Fruit fly (Drosophila melanogaster) whole organism, embryonic: ENCODE data around the gene CG10019.

Source experiments
- Atf6 ChIP-seq: fragments of 200-800 bp; sonication (Bioruptor generic); IDR thresholded peaks from 2 replicates; pipeline ENCODE4 v1.3.6; 2022; ENCODE audit warnings: missing biosample characterization, missing genetic modification characterization
- B-H1 ChIP-seq: fragments of 200-800 bp; sonication (Bioruptor generic); IDR thresholded peaks from 3 replicates; pipeline ENCODE4 v1.3.6; 2022; ENCODE audit warnings: missing biosample characterization, missing genetic modification characterization
- C15 ChIP-seq: fragments of 200-800 bp; sonication (Bioruptor generic); IDR thresholded peaks from 3 replicates; pipeline ENCODE4 v1.3.6; 2022; ENCODE audit warnings: missing biosample characterization, missing genetic modification characterization
- CG10959 ChIP-seq: fragments of 200-800 bp; sonication (Bioruptor generic); IDR thresholded peaks from 2 replicates; pipeline ENCODE4 v1.3.6; 2022; ENCODE audit warnings: missing biosample characterization, missing genetic modification characterization
- CG10979 ChIP-seq: fragments of 200-800 bp; sonication (Bioruptor generic); optimal IDR thresholded peaks from 2 replicates; lab custom pipeline; 2018; ENCODE audit warnings: missing biosample characterization, mild to moderate bottlenecking, missing genetic modification characterization, moderate library complexity
- CG11560 ChIP-seq: fragments of 200-800 bp; sonication (Bioruptor generic); IDR thresholded peaks from 3 replicates; pipeline ENCODE4 v1.3.6; 2022; ENCODE audit warnings: missing biosample characterization, missing genetic modification characterization
- CG12236 ChIP-seq: fragments of 200-800 bp; sonication (Bioruptor generic); optimal IDR thresholded peaks from 2 replicates; lab custom pipeline; 2016; ENCODE audit warnings: missing biosample characterization, missing genetic modification characterization
- CG12299 ChIP-seq: fragments of 200-800 bp; sonication (Bioruptor generic); optimal IDR thresholded peaks from 2 replicates; lab custom pipeline; 2018; ENCODE audit warnings: missing biosample characterization, mild to moderate bottlenecking, missing genetic modification characterization
- CG12769 ChIP-seq: fragments of 200-800 bp; sonication (Bioruptor generic); optimal IDR thresholded peaks from 2 replicates; lab custom pipeline; 2019; ENCODE audit warnings: missing biosample characterization, mild to moderate bottlenecking, missing genetic modification characterization, moderate library complexity
- CG13775 ChIP-seq: fragments of 200-800 bp; sonication (Bioruptor generic); optimal IDR thresholded peaks from 3 replicates; lab custom pipeline; 2017; ENCODE audit warnings: missing biosample characterization, mild to moderate bottlenecking, missing genetic modification characterization
- CG15514 ChIP-seq: fragments of 200-800 bp; sonication (Bioruptor generic); optimal IDR thresholded peaks from 3 replicates; lab custom pipeline; 2017; ENCODE audit warnings: missing biosample characterization, missing genetic modification characterization, mild to moderate bottlenecking, moderate library complexity, missing genetic modification reagents
- CG17328 ChIP-seq: fragments of 200-800 bp; sonication (Bioruptor generic); IDR thresholded peaks from 2 replicates; pipeline ENCODE4 v1.3.6; 2022; ENCODE audit warnings: missing biosample characterization, missing genetic modification characterization
- CG18011 ChIP-seq: fragments of 200-800 bp; sonication (Bioruptor generic); optimal IDR thresholded peaks from 2 replicates; lab custom pipeline; 2017; ENCODE audit warnings: missing biosample characterization, missing genetic modification characterization, mild to moderate bottlenecking, moderate library complexity, missing genotype
- CG30403 ChIP-seq: fragments of 200-800 bp; sonication (Bioruptor generic); optimal IDR thresholded peaks from 3 replicates; lab custom pipeline; 2016; ENCODE audit warnings: missing biosample characterization, missing genetic modification characterization
- CG33213 ChIP-seq: fragments of 200-800 bp; sonication (Bioruptor generic); optimal IDR thresholded peaks from 3 replicates; lab custom pipeline; 2016; ENCODE audit warnings: missing biosample characterization, missing genetic modification characterization
- CG4360 ChIP-seq: fragments of 200-800 bp; sonication (Bioruptor generic); IDR thresholded peaks from 2 replicates; pipeline ENCODE4 v1.3.6; 2022; ENCODE audit warnings: missing biosample characterization, missing genetic modification characterization
- CG43689 ChIP-seq: fragments of 200-800 bp; sonication (Bioruptor generic); IDR thresholded peaks from 2 replicates; pipeline ENCODE4 v1.3.6; 2022; ENCODE audit warnings: missing biosample characterization, missing genetic modification characterization
- CG5245 ChIP-seq: fragments of 200-800 bp; sonication (Bioruptor generic); optimal IDR thresholded peaks from 3 replicates; lab custom pipeline; 2016; ENCODE audit warnings: missing biosample characterization, missing genetic modification characterization
- CG6765 ChIP-seq: fragments of 200-800 bp; sonication (Bioruptor generic); optimal IDR thresholded peaks from 3 replicates; lab custom pipeline; 2017; ENCODE audit warnings: missing biosample characterization, mild to moderate bottlenecking, missing genetic modification characterization
- CG8281 ChIP-seq: fragments of 200-800 bp; sonication (Bioruptor generic); optimal IDR thresholded peaks from 2 replicates; lab custom pipeline; 2018; ENCODE audit warnings: missing biosample characterization, mild to moderate bottlenecking, missing genetic modification characterization, moderate library complexity
- CTCF ChIP-seq: fragments of 200-800 bp; sonication (Bioruptor generic); optimal IDR thresholded peaks from 2 replicates; lab custom pipeline; 2017; ENCODE audit warnings: missing biosample characterization, mild to moderate bottlenecking, missing genetic modification characterization, moderate library complexity
- Dfd ChIP-seq, 2 experiments: fragments of >200 bp; optimal IDR thresholded peaks; 2 replicates each; lab custom pipeline; 2017; ENCODE audit warnings: missing biosample characterization in 2 of 2, missing genetic modification characterization in 2 of 2
- GATAe ChIP-seq: fragments of 200-800 bp; sonication (Bioruptor generic); conservative IDR thresholded peaks from 2 replicates; pipeline ENCODE4 v1.3.6; 2022; ENCODE audit warnings: missing biosample characterization, missing genetic modification characterization
- HmgD ChIP-seq: fragments of 200-800 bp; sonication (Bioruptor generic); optimal IDR thresholded peaks from 3 replicates; lab custom pipeline; 2016; ENCODE audit warnings: missing biosample characterization, missing genetic modification characterization
- Mes4 ChIP-seq: fragments of 200-800 bp; sonication (Bioruptor generic); optimal IDR thresholded peaks from 2 replicates; lab custom pipeline; 2016; ENCODE audit warnings: missing biosample characterization, missing genetic modification characterization
- NFAT ChIP-seq: fragments of 200-800 bp; sonication (Bioruptor generic); IDR thresholded peaks from 2 replicates; pipeline ENCODE4 v1.3.6; 2022; ENCODE audit warnings: missing biosample characterization, missing genetic modification characterization
- Poxn ChIP-seq: fragments of 200-800 bp; sonication (Bioruptor generic); IDR thresholded peaks from 2 replicates; pipeline ENCODE4 v1.3.6; 2022; ENCODE audit warnings: missing biosample characterization, missing genetic modification characterization
- Rfx ChIP-seq: fragments of 200-800 bp; sonication (Bioruptor generic); IDR thresholded peaks from 2 replicates; pipeline ENCODE4 v1.3.6; 2022; ENCODE audit warnings: missing biosample characterization, missing genetic modification characterization
- Xrp1 ChIP-seq: fragments of 200-800 bp; sonication (Bioruptor generic); IDR thresholded peaks from 2 replicates; pipeline ENCODE4 v1.3.6; 2022; ENCODE audit warnings: missing biosample characterization, missing genetic modification characterization
- ac ChIP-seq: fragments of 200-800 bp; sonication (Bioruptor generic); optimal IDR thresholded peaks from 3 replicates; lab custom pipeline; 2017; ENCODE audit warnings: missing biosample characterization, mild to moderate bottlenecking, missing genetic modification characterization
- bab2 ChIP-seq: fragments of 200-800 bp; sonication (Bioruptor generic); optimal IDR thresholded peaks from 2 replicates; lab custom pipeline; 2016; ENCODE audit warnings: missing biosample characterization, missing genetic modification characterization
- bigmax ChIP-seq: fragments of 200-800 bp; sonication (Bioruptor generic); optimal IDR thresholded peaks from 2 replicates; lab custom pipeline; 2018; ENCODE audit warnings: missing biosample characterization, mild to moderate bottlenecking, missing genetic modification characterization
- chinmo ChIP-seq: fragments of 200-800 bp; sonication (Bioruptor generic); IDR thresholded peaks from 4 replicates; pipeline ENCODE4 v1.3.6; 2022; ENCODE audit warnings: missing biosample characterization, missing genetic modification characterization; ENCODE audit not compliant: partially characterized antibody
- croc ChIP-seq: fragments of 200-800 bp; sonication (Bioruptor generic); conservative IDR thresholded peaks from 3 replicates; pipeline ENCODE4 v1.3.6; 2022; ENCODE audit warnings: missing biosample characterization, missing genetic modification characterization
- en ChIP-seq: fragments of 200-800 bp; sonication (Bioruptor generic); optimal IDR thresholded peaks from 2 replicates; lab custom pipeline; 2016; ENCODE audit warnings: missing biosample characterization, missing genetic modification characterization
- ewg ChIP-seq: fragments of 200-800 bp; sonication (Bioruptor generic); optimal IDR thresholded peaks from 3 replicates; lab custom pipeline; 2017; ENCODE audit warnings: mild to moderate bottlenecking, missing biosample characterization, missing genetic modification reagents, missing genetic modification characterization
- eyg ChIP-seq: fragments of 200-800 bp; sonication (Bioruptor generic); optimal IDR thresholded peaks from 3 replicates; lab custom pipeline; 2016; ENCODE audit warnings: missing biosample characterization, missing genetic modification characterization
- ftz-f1 ChIP-seq: fragments of 200-800 bp; sonication (Bioruptor generic); optimal IDR thresholded peaks from 2 replicates; lab custom pipeline; 2016; ENCODE audit warnings: missing biosample characterization, missing genetic modification characterization
- ham ChIP-seq: fragments of 200-800 bp; sonication (Bioruptor generic); IDR thresholded peaks from 2 replicates; pipeline ENCODE4 v1.3.6; 2022; ENCODE audit warnings: missing biosample characterization, missing genetic modification characterization
- kay ChIP-seq: fragments of 200-800 bp; sonication (Bioruptor generic); optimal IDR thresholded peaks from 2 replicates; lab custom pipeline; 2016; ENCODE audit warnings: missing biosample characterization, missing genetic modification characterization
- onecut ChIP-seq: fragments of 200-800 bp; sonication (Bioruptor generic); IDR thresholded peaks from 2 replicates; pipeline ENCODE4 v1.3.6; 2022; ENCODE audit warnings: missing biosample characterization, missing genetic modification characterization
- pb ChIP-seq: fragments of 200-800 bp; sonication (Bioruptor generic); optimal IDR thresholded peaks from 3 replicates; lab custom pipeline; 2016; ENCODE audit warnings: missing biosample characterization, missing genetic modification characterization
- ro ChIP-seq: fragments of 200-800 bp; sonication (Bioruptor generic); IDR thresholded peaks from 2 replicates; pipeline ENCODE4 v1.3.6; 2022; ENCODE audit warnings: missing biosample characterization, missing genetic modification characterization
- run ChIP-seq: fragments of 200-800 bp; sonication (Bioruptor generic); optimal IDR thresholded peaks from 3 replicates; lab custom pipeline; 2018; ENCODE audit warnings: missing biosample characterization, mild to moderate bottlenecking, missing genetic modification characterization
- schlank ChIP-seq: fragments of 200-800 bp; sonication (Bioruptor generic); optimal IDR thresholded peaks from 2 replicates; lab custom pipeline; 2018; ENCODE audit warnings: missing biosample characterization, mild to moderate bottlenecking, missing genetic modification characterization
- sd ChIP-seq: fragments of 200-800 bp; sonication (Bioruptor generic); optimal IDR thresholded peaks from 3 replicates; lab custom pipeline; 2018; ENCODE audit warnings: missing biosample characterization, mild to moderate bottlenecking, missing genetic modification characterization, moderate library complexity
- slp2 ChIP-seq: fragments of 200-800 bp; sonication (Bioruptor generic); optimal IDR thresholded peaks from 2 replicates; lab custom pipeline; 2016; ENCODE audit warnings: missing biosample characterization, missing genetic modification characterization
- sna ChIP-seq: fragments of 200-800 bp; sonication (Bioruptor generic); IDR thresholded peaks from 2 replicates; pipeline ENCODE4 v1.3.6; 2022; ENCODE audit warnings: missing biosample characterization, missing genetic modification characterization; ENCODE audit not compliant: partially characterized antibody
- trem ChIP-seq: fragments of 200-800 bp; optimal IDR thresholded peaks from 3 replicates; lab custom pipeline; 2019; ENCODE audit warnings: missing biosample characterization, mild to moderate bottlenecking, missing genetic modification characterization, moderate library complexity
- zf30C ChIP-seq: fragments of 200-800 bp; sonication (Bioruptor generic); optimal IDR thresholded peaks from 3 replicates; lab custom pipeline; 2018; ENCODE audit warnings: missing biosample characterization, mild to moderate bottlenecking, missing genetic modification characterization

Gene CG10019

dm6 chr2L:3771109-3772067 lies 41.1 kb downstream of the CG10019 start, which contains the start of gene bowl (continued):
- no peak for TF ChIP-seq bigmax (GFP tag; lab: Kevin White, UChicago)
- no peak; the same call in 1 of the 2 replicates for TF ChIP-seq sna (GFP tag; lab: Robert Waterston, UW)
- peak; percentile 96 for TF ChIP-seq kay (GFP tag; lab: Kevin White, UChicago)
- TF ChIP-seq Poxn (GFP tag; lab: Robert Waterston, UW) = peak; percentile 91
- peak; percentile 9 for TF ChIP-seq ftz-f1 (GFP tag; lab: Kevin White, UChicago)
- peak; percentile 98 for TF ChIP-seq CG30403 (GFP tag; lab: Kevin White, UChicago)
- TF ChIP-seq CG11560 (tag; lab: Robert Waterston, UW) = peak; percentile 87
- TF ChIP-seq bab2 (GFP tag; lab: Kevin White, UChicago) = peak; percentile 93
- peak; percentile 90 for TF ChIP-seq chinmo
- peak; percentile 75 for TF ChIP-seq CG15514
- peak; percentile 82 for TF ChIP-seq en
- TF ChIP-seq CG10959 (GFP tag; lab: Robert Waterston, UW) = peak; percentile 97
- TF ChIP-seq onecut = peak; percentile 91
- TF ChIP-seq Atf6 (GFP tag; lab: Robert Waterston, UW) = peak; percentile 96
- peak; percentile 82; the same call in 1 of the 2 replicates for TF ChIP-seq ham (GFP tag; lab: Robert Waterston, UW)
- peak; percentile 98 for TF ChIP-seq CG17328 (GFP tag; lab: Robert Waterston, UW)
- TF ChIP-seq eyg (GFP tag; lab: Kevin White, UChicago) = peak; percentile 75
- peak; percentile 85 for TF ChIP-seq CG5245 (GFP tag; lab: Kevin White, UChicago)
- peak; percentile 73 for TF ChIP-seq CG8281
- peak; percentile 95 for TF ChIP-seq croc (GFP tag; lab: Robert Waterston, UW)
- TF ChIP-seq schlank = peak; percentile 69
- peak; percentile 81 for TF ChIP-seq CG6765 (GFP tag; lab: Kevin White, UChicago)
- peak; percentile 99 for TF ChIP-seq Xrp1
- TF ChIP-seq CG43689 = peak; percentile 90
- peak; percentile 83 for TF ChIP-seq pb (GFP tag; lab: Kevin White, UChicago)
- TF ChIP-seq Dfd (GFP tag; optimal IDR thresholded peaks at IDR 0.05; lab: Kevin White, UChicago) = no peak
- peak; percentile 94 for TF ChIP-seq ro
- TF ChIP-seq CG12769 (tag; lab: Kevin White, UChicago) = peak; percentile 95
- TF ChIP-seq CG13775 (GFP tag; lab: Kevin White, UChicago) = peak; percentile 95
- TF ChIP-seq CG12236 (GFP tag; lab: Kevin White, UChicago) = peak; percentile 90
- TF ChIP-seq Mes4 (GFP tag; lab: Kevin White, UChicago) = peak; percentile 90
- peak; percentile 95 for TF ChIP-seq sd (tag; lab: Kevin White, UChicago)
- TF ChIP-seq CG33213 (GFP tag; lab: Kevin White, UChicago) = peak; percentile 80
- TF ChIP-seq run (tag; lab: Kevin White, UChicago) = peak; percentile 84
- peak; percentile 90 for TF ChIP-seq trem (tag; lab: Kevin White, UChicago)
- peak; percentile 67 for TF ChIP-seq HmgD (GFP tag; lab: Kevin White, UChicago)
- TF ChIP-seq zf30C (GFP tag; lab: Kevin White, UChicago) = peak; percentile 99
- TF ChIP-seq CG4360 = peak; percentile 82
- peak; percentile 92 for TF ChIP-seq slp2 (GFP tag; lab: Kevin White, UChicago)
- TF ChIP-seq CG12299 (tag; lab: Kevin White, UChicago) = peak; percentile 95
- peak; percentile 97 for TF ChIP-seq CG10979 (tag; lab: Kevin White, UChicago)
- TF ChIP-seq B-H1 (GFP tag; lab: Robert Waterston, UW) = peak; percentile 94
- TF ChIP-seq ac (GFP tag; lab: Kevin White, UChicago) = peak; percentile 86
- TF ChIP-seq ewg (GFP tag; lab: Kevin White, UChicago) = peak; percentile 91
- TF ChIP-seq CTCF (GFP tag; lab: Kevin White, UChicago) = peak; percentile 43
- TF ChIP-seq Rfx (GFP tag; lab: Robert Waterston, UW) = peak; percentile 97
- peak; percentile 85; the same call in 2 of the 3 replicates for TF ChIP-seq C15 (GFP tag; lab: Robert Waterston, UW)
- TF ChIP-seq GATAe (GFP tag; lab: Robert Waterston, UW) = peak; percentile 74; the same call in 1 of the 2 replicates
- peak; percentile 90 for TF ChIP-seq NFAT (GFP tag; lab: Robert Waterston, UW)
- TF ChIP-seq CG18011 = peak; percentile 72
